Worm (Caenorhabditis elegans) whole organism, midembryonic: ENCODE measurements around the gene Y41C4A.9.
A peak's percentile ranks its signal among the peaks of the same experiment; 100 is the strongest.

Experiments used
- T22C8.4 ChIP-seq: fragments of 200-800 bp; sonication (Bioruptor generic); IDR thresholded peaks from 2 replicates; pipeline ENCODE4 v1.3.6; 2022; ENCODE audit warnings: missing genetic modification characterization, missing compliant biosample characterization
- cog-1 ChIP-seq: sonication (generic microtip); optimal IDR thresholded peaks from 2 replicates; lab custom pipeline; 2016; ENCODE audit warnings: missing genetic modification characterization, missing compliant biosample characterization
- flt-1 ChIP-seq: fragments of 200-800 bp; sonication (Bioruptor generic); IDR thresholded peaks from 2 replicates; pipeline ENCODE4 v1.3.6; 2022; ENCODE audit warnings: missing genetic modification characterization, missing compliant biosample characterization
- klf-2 ChIP-seq: fragments of 200-800 bp; sonication (Bioruptor generic); conservative IDR thresholded peaks from 2 replicates; pipeline ENCODE4 v1.3.6; 2022; ENCODE audit warnings: missing genetic modification reagents, missing genetic modification characterization, missing compliant biosample characterization
- med-1 ChIP-seq: sonication (generic microtip); optimal IDR thresholded peaks from 2 replicates; lab custom pipeline; 2017; ENCODE audit warnings: missing genetic modification characterization, mild to moderate bottlenecking, missing compliant biosample characterization, antibody characterized with exemption, missing genetic modification reagents; ENCODE audit not compliant: insufficient read depth
- ref-1 ChIP-seq: fragments of 200-800 bp; sonication (Bioruptor generic); conservative IDR thresholded peaks from 2 replicates; pipeline ENCODE4 v1.3.6; 2022; ENCODE audit warnings: missing genetic modification reagents, missing genetic modification characterization, missing compliant biosample characterization
- tab-1 ChIP-seq: fragments of 200-800 bp; sonication (Bioruptor generic); IDR thresholded peaks from 2 replicates; pipeline ENCODE4 v1.3.6; 2022; ENCODE audit warnings: missing genetic modification characterization, missing compliant biosample characterization
- ztf-23 ChIP-seq: fragments of 200-800 bp; sonication (Bioruptor generic); IDR thresholded peaks from 2 replicates; pipeline ENCODE4 v1.3.6; 2022; ENCODE audit warnings: missing genetic modification reagents, missing genetic modification characterization, missing compliant biosample characterization
- ztf-29 ChIP-seq: fragments of 200-800 bp; sonication (Bioruptor generic); IDR thresholded peaks from 2 replicates; pipeline ENCODE4 v1.3.6; 2022; ENCODE audit warnings: missing genetic modification reagents, missing genetic modification characterization, missing compliant biosample characterization

Gene Y41C4A.9

ce11 chrIII:11706665-11707064 is 11.8 kb downstream of the Y41C4A.9 start, which contains the start of gene col-96:
Gene col-96, minus strand, starts transcription at chrIII:11706765.
- no peak for TF ChIP-seq ztf-29
- TF ChIP-seq T22C8.4: no peak
- TF ChIP-seq tab-1 (GFP tag; lab: Robert Waterston, UW): no peak

- TF ChIP-seq T22C8.4 (no peak), flt-1 (no peak), cog-1 (tag; lab: Kevin White, UChicago) (no peak), klf-2 (GFP tag; lab: Robert Waterston, UW) (no peak), ztf-23 (no peak), med-1 (GFP tag; lab: Kevin White, UChicago) (no peak), tab-1 (GFP tag; lab: Robert Waterston, UW) (no peak), ztf-29 (no peak), ref-1 (GFP tag; lab: Robert Waterston, UW) (no peak)
These were observed 12.5 kb downstream of the Y41C4A.9 start for ce11 chrIII:11705930-11706329.

ce11 chrIII:11704377-11704978 is 14.0 kb downstream of the Y41C4A.9 start:
- TF ChIP-seq ref-1 (GFP tag; lab: Robert Waterston, UW) (no peak), flt-1 (0 out of 2 replicates have a peak, but pooled peaks have one; percentile 53), cog-1 (tag; lab: Kevin White, UChicago) (no peak), med-1 (GFP tag; lab: Kevin White, UChicago) (no peak), ztf-29 (no peak)

ce11 chrIII:11703776-11704093 is 14.7 kb downstream of the Y41C4A.9 start, which contains the start of gene col-95:
Gene col-95, plus strand, starts transcription at chrIII:11703994.
- TF ChIP-seq flt-1: no peak
- no peak for TF ChIP-seq T22C8.4
- no peak for TF ChIP-seq tab-1 (GFP tag; lab: Robert Waterston, UW)
- no peak for TF ChIP-seq ztf-23
- no peak for TF ChIP-seq ztf-29
- no peak for TF ChIP-seq cog-1 (tag; lab: Kevin White, UChicago)
- no peak for TF ChIP-seq med-1 (GFP tag; lab: Kevin White, UChicago)
- no peak for TF ChIP-seq klf-2 (GFP tag; lab: Robert Waterston, UW)
- no peak for TF ChIP-seq ref-1 (GFP tag; lab: Robert Waterston, UW)

ce11 chrIII:11703006-11703775 is 15.3 kb downstream of the Y41C4A.9 start:
- TF ChIP-seq klf-2 (GFP tag; lab: Robert Waterston, UW): no peak
- TF ChIP-seq ref-1 (GFP tag; lab: Robert Waterston, UW): no peak
- no peak for TF ChIP-seq T22C8.4
- TF ChIP-seq tab-1 (GFP tag; lab: Robert Waterston, UW): no peak
- no peak for TF ChIP-seq ztf-29
- no peak for TF ChIP-seq cog-1 (tag; lab: Kevin White, UChicago)
- no peak for TF ChIP-seq med-1 (GFP tag; lab: Kevin White, UChicago)
- TF ChIP-seq flt-1: no peak
- TF ChIP-seq ztf-23: no peak

- TF ChIP-seq ztf-29: no peak
- TF ChIP-seq cog-1 (tag; lab: Kevin White, UChicago): no peak
- no peak for TF ChIP-seq med-1 (GFP tag; lab: Kevin White, UChicago)
- no peak for TF ChIP-seq ref-1 (GFP tag; lab: Robert Waterston, UW)
- TF ChIP-seq T22C8.4: no peak
- no peak for TF ChIP-seq klf-2 (GFP tag; lab: Robert Waterston, UW)
- no peak for TF ChIP-seq ztf-23
- TF ChIP-seq flt-1: no peak
- no peak; the same call in 1 of the 2 replicates for TF ChIP-seq tab-1 (GFP tag; lab: Robert Waterston, UW)
These were observed 16.6 kb downstream of the Y41C4A.9 start for ce11 chrIII:11701863-11702262.

- TF ChIP-seq med-1 (GFP tag; lab: Kevin White, UChicago): no peak
- TF ChIP-seq ref-1 (GFP tag; lab: Robert Waterston, UW): no peak
- TF ChIP-seq ztf-29: no peak
- no peak for TF ChIP-seq tab-1 (GFP tag; lab: Robert Waterston, UW)
- TF ChIP-seq flt-1: no peak
- no peak for TF ChIP-seq klf-2 (GFP tag; lab: Robert Waterston, UW)
- TF ChIP-seq T22C8.4: no peak
- no peak for TF ChIP-seq cog-1 (tag; lab: Kevin White, UChicago)
- no peak for TF ChIP-seq ztf-23
These were observed 18.5 kb downstream of the Y41C4A.9 start, which contains the start of gene pqn-84 for ce11 chrIII:11699959-11700358. Gene pqn-84, plus strand, starts transcription at chrIII:11700259.

ce11 chrIII:11698569-11698968 is 19.9 kb downstream of the Y41C4A.9 start, which contains the start of gene Y41C4A.7:
Gene Y41C4A.7, plus strand, starts transcription at chrIII:11698869.
- TF ChIP-seq ztf-29 (no peak), med-1 (GFP tag; lab: Kevin White, UChicago) (no peak), flt-1 (no peak), klf-2 (GFP tag; lab: Robert Waterston, UW) (no peak), ref-1 (GFP tag; lab: Robert Waterston, UW) (no peak), T22C8.4 (no peak), cog-1 (tag; lab: Kevin White, UChicago) (no peak), tab-1 (GFP tag; lab: Robert Waterston, UW) (no peak), ztf-23 (no peak)

- TF ChIP-seq tab-1 (GFP tag; lab: Robert Waterston, UW): no peak
- TF ChIP-seq ztf-23: no peak
- no peak for TF ChIP-seq T22C8.4
- TF ChIP-seq ztf-29: no peak
- TF ChIP-seq cog-1 (tag; lab: Kevin White, UChicago): no peak
- no peak for TF ChIP-seq flt-1
- no peak for TF ChIP-seq ref-1 (GFP tag; lab: Robert Waterston, UW)
- TF ChIP-seq klf-2 (GFP tag; lab: Robert Waterston, UW): no peak
- TF ChIP-seq med-1 (GFP tag; lab: Kevin White, UChicago): no peak
These were observed 22.2 kb downstream of the Y41C4A.9 start, which contains the start of gene Y41C4A.6 for ce11 chrIII:11696273-11696672. Gene Y41C4A.6, plus strand, starts transcription at chrIII:11696573.
